Fruit fly (Drosophila melanogaster) whole organism, embryonic: ENCODE data around the gene Dpm3.

Experiments
- CG11085 ChIP-seq: fragments of 200-800 bp; sonication (Bioruptor generic); IDR thresholded peaks from 2 replicates; pipeline ENCODE4 v1.3.6; 2022; ENCODE audit warnings: missing biosample characterization, missing genetic modification characterization
- CG11504 ChIP-seq: fragments of 200-800 bp; sonication (Bioruptor generic); optimal IDR thresholded peaks from 3 replicates; lab custom pipeline; 2019; ENCODE audit warnings: missing biosample characterization, mild to moderate bottlenecking, missing genetic modification characterization, moderate library complexity
- CG13894 ChIP-seq: fragments of 200-800 bp; sonication (Bioruptor generic); optimal IDR thresholded peaks from 3 replicates; lab custom pipeline; 2018; ENCODE audit warnings: missing biosample characterization, mild to moderate bottlenecking, missing genetic modification characterization, moderate library complexity
- CG14050 ChIP-seq: fragments of 200-800 bp; sonication (Bioruptor generic); IDR thresholded peaks from 3 replicates; pipeline ENCODE4 v1.3.6; 2022; ENCODE audit warnings: missing biosample characterization, missing genetic modification characterization
- CG15269 ChIP-seq: fragments of 200-800 bp; sonication (Bioruptor generic); optimal IDR thresholded peaks from 2 replicates; lab custom pipeline; 2018; ENCODE audit warnings: missing biosample characterization, mild to moderate bottlenecking, missing genetic modification characterization, moderate library complexity
- CG31441 ChIP-seq: fragments of 200-800 bp; sonication (Bioruptor generic); IDR thresholded peaks from 2 replicates; pipeline ENCODE4 v1.3.6; 2022; ENCODE audit warnings: missing biosample characterization, missing genetic modification characterization
- CG32767 ChIP-seq: fragments of 200-800 bp; sonication (Bioruptor generic); IDR thresholded peaks from 2 replicates; pipeline ENCODE4 v1.3.6; 2022; ENCODE audit warnings: missing biosample characterization, missing genetic modification characterization
- CG33213 ChIP-seq: fragments of 200-800 bp; sonication (Bioruptor generic); optimal IDR thresholded peaks from 3 replicates; lab custom pipeline; 2016; ENCODE audit warnings: missing biosample characterization, missing genetic modification characterization
- CG8281 ChIP-seq: fragments of 200-800 bp; sonication (Bioruptor generic); optimal IDR thresholded peaks from 2 replicates; lab custom pipeline; 2018; ENCODE audit warnings: missing biosample characterization, mild to moderate bottlenecking, missing genetic modification characterization, moderate library complexity
- CG8359 ChIP-seq: fragments of 200-800 bp; sonication (Bioruptor generic); optimal IDR thresholded peaks from 2 replicates; lab custom pipeline; 2017; ENCODE audit warnings: missing biosample characterization, mild to moderate bottlenecking, missing genetic modification characterization, borderline replicate concordance
- CG8924 ChIP-seq: fragments of 200-800 bp; optimal IDR thresholded peaks from 3 replicates; lab custom pipeline; 2019; ENCODE audit warnings: missing biosample characterization, mild to moderate bottlenecking, missing genetic modification characterization, moderate library complexity
- CG9437 ChIP-seq: fragments of 200-800 bp; sonication (Bioruptor generic); optimal IDR thresholded peaks from 2 replicates; lab custom pipeline; 2018; ENCODE audit warnings: missing biosample characterization, mild to moderate bottlenecking, missing genetic modification characterization
- CG9609 ChIP-seq: fragments of 200-800 bp; sonication (Bioruptor generic); optimal IDR thresholded peaks from 3 replicates; lab custom pipeline; 2016; ENCODE audit warnings: missing biosample characterization, missing genetic modification characterization
- D19A ChIP-seq: fragments of 200-800 bp; optimal IDR thresholded peaks from 3 replicates; lab custom pipeline; 2019; ENCODE audit warnings: missing biosample characterization, mild to moderate bottlenecking, missing genetic modification characterization, moderate library complexity
- Ets97D ChIP-seq: fragments of 200-800 bp; sonication (Bioruptor generic); optimal IDR thresholded peaks from 3 replicates; lab custom pipeline; 2016; ENCODE audit warnings: missing biosample characterization, missing genetic modification characterization
- Fer1 ChIP-seq: fragments of 200-800 bp; sonication (Bioruptor generic); optimal IDR thresholded peaks from 2 replicates; lab custom pipeline; 2017; ENCODE audit warnings: missing biosample characterization, mild to moderate bottlenecking, missing genetic modification characterization
- Fer2 ChIP-seq: fragments of 200-800 bp; sonication (Bioruptor generic); optimal IDR thresholded peaks from 2 replicates; lab custom pipeline; 2018; ENCODE audit warnings: missing biosample characterization, mild to moderate bottlenecking, missing genetic modification characterization, moderate library complexity
- Gug ChIP-seq: fragments of 200-800 bp; sonication (Bioruptor generic); IDR thresholded peaks from 4 replicates; pipeline ENCODE4 v1.3.6; 2022; ENCODE audit warnings: missing biosample characterization, missing genetic modification characterization
- MESR4 ChIP-seq: fragments of 200-800 bp; sonication (Bioruptor generic); optimal IDR thresholded peaks from 2 replicates; lab custom pipeline; 2018; ENCODE audit warnings: missing biosample characterization, mild to moderate bottlenecking, missing genetic modification characterization, moderate library complexity
- Mad ChIP-seq: fragments of 200-800 bp; sonication (Bioruptor generic); optimal IDR thresholded peaks from 2 replicates; lab custom pipeline; 2016; ENCODE audit warnings: missing biosample characterization, missing genetic modification characterization
- NK7.1 ChIP-seq: fragments of 200-800 bp; sonication (Bioruptor generic); optimal IDR thresholded peaks from 3 replicates; lab custom pipeline; 2016; ENCODE audit warnings: missing biosample characterization, missing genetic modification characterization
- NfI ChIP-seq: fragments of 200-800 bp; sonication (Bioruptor generic); optimal IDR thresholded peaks from 3 replicates; lab custom pipeline; 2018; ENCODE audit warnings: missing biosample characterization, mild to moderate bottlenecking, missing genetic modification characterization, moderate library complexity
- Sox100B ChIP-seq: fragments of 200-800 bp; sonication (Bioruptor generic); optimal IDR thresholded peaks from 3 replicates; lab custom pipeline; 2018; ENCODE audit warnings: missing biosample characterization, mild to moderate bottlenecking, missing genetic modification characterization
- br ChIP-seq: fragments of >200 bp; optimal IDR thresholded peaks from 2 replicates; lab custom pipeline; 2017
- dati ChIP-seq: fragments of 200-800 bp; sonication (Bioruptor generic); IDR thresholded peaks from 2 replicates; pipeline ENCODE4 v1.3.6; 2022; ENCODE audit warnings: missing biosample characterization, missing genetic modification characterization
- dmrt11E ChIP-seq: fragments of 200-800 bp; sonication (Bioruptor generic); optimal IDR thresholded peaks from 3 replicates; lab custom pipeline; 2018; ENCODE audit warnings: missing biosample characterization, mild to moderate bottlenecking, missing genetic modification characterization, moderate library complexity
- gem ChIP-seq: fragments of 200-800 bp; sonication (Bioruptor generic); optimal IDR thresholded peaks from 2 replicates; lab custom pipeline; 2019; ENCODE audit warnings: missing biosample characterization, mild to moderate bottlenecking, missing genetic modification characterization, moderate library complexity
- gt ChIP-seq: fragments of 200-800 bp; sonication (Bioruptor generic); IDR thresholded peaks from 2 replicates; pipeline ENCODE4 v1.3.6; 2022; ENCODE audit warnings: missing biosample characterization, missing genetic modification characterization
- h ChIP-seq: fragments of >200 bp; optimal IDR thresholded peaks from 2 replicates; lab custom pipeline; 2017
- insv ChIP-seq, 2 experiments: fragments of 200-800 bp; sonication (Bioruptor generic); optimal IDR thresholded peaks; 3 replicates each; lab custom pipeline; 2016 to 2018; ENCODE audit warnings: missing biosample characterization in 2 of 2, missing genetic modification characterization in 2 of 2
- jumu ChIP-seq: fragments of 200-800 bp; sonication (Bioruptor generic); optimal IDR thresholded peaks from 3 replicates; lab custom pipeline; 2016; ENCODE audit warnings: missing biosample characterization, missing genetic modification characterization
- nerfin-2 ChIP-seq: fragments of 200-800 bp; sonication (Bioruptor generic); IDR thresholded peaks from 2 replicates; pipeline ENCODE4 v1.3.6; 2022; ENCODE audit warnings: missing biosample characterization, missing genetic modification characterization; ENCODE audit not compliant: partially characterized antibody
- sens ChIP-seq: fragments of 200-800 bp; sonication (Bioruptor generic); peaks from one replicate; lab custom pipeline; 2016; ENCODE audit warnings: missing biosample characterization, missing genetic modification characterization
- tin ChIP-seq: fragments of 200-800 bp; sonication (Bioruptor generic); optimal IDR thresholded peaks from 3 replicates; lab custom pipeline; 2016; ENCODE audit warnings: missing biosample characterization, missing genetic modification characterization
- unpg ChIP-seq: fragments of 200-800 bp; sonication (Bioruptor generic); optimal IDR thresholded peaks from 3 replicates; lab custom pipeline; 2018; ENCODE audit warnings: missing biosample characterization, mild to moderate bottlenecking, missing genetic modification characterization, moderate library complexity
- yki ChIP-seq: fragments of >200 bp; optimal IDR thresholded peaks from 3 replicates; lab custom pipeline; 2018

The Dpm3 gene

dm6 chr3R:13417067-13417595 is 14.3 kb upstream of the Dpm3 start:
- TF ChIP-seq CG8281 (tag; lab: Kevin White, UChicago) (peak; percentile 92), Ets97D (GFP tag; lab: Kevin White, UChicago) (no peak)

dm6 chr3R:13415186-13415585 is 12.3 kb upstream of the Dpm3 start, which contains the start of gene yellow-e:
Gene yellow-e (minus strand): TSS chr3R:13415286.
- no peak for TF ChIP-seq br
- no peak for TF ChIP-seq MESR4 (GFP tag; lab: Kevin White, UChicago)
- TF ChIP-seq CG32767 (GFP tag; lab: Robert Waterston, UW), result no peak
- TF ChIP-seq h (lab: Kevin White, UChicago), result no peak
- no peak for TF ChIP-seq Sox100B (GFP tag; lab: Kevin White, UChicago)
- no peak for TF ChIP-seq CG8359 (GFP tag; lab: Kevin White, UChicago)
- TF ChIP-seq NK7.1 (GFP tag; lab: Kevin White, UChicago), result no peak
- no peak for TF ChIP-seq CG11085 (GFP tag; lab: Robert Waterston, UW)
- no peak for TF ChIP-seq jumu (GFP tag; lab: Kevin White, UChicago)
- no peak for TF ChIP-seq yki (lab: Kevin White, UChicago)
- no peak for TF ChIP-seq CG11504 (tag; lab: Kevin White, UChicago)
- no peak for TF ChIP-seq CG9609 (GFP tag; lab: Kevin White, UChicago)
- no peak for TF ChIP-seq CG14050 (GFP tag; lab: Robert Waterston, UW)
- no peak for TF ChIP-seq CG33213 (GFP tag; lab: Kevin White, UChicago)
- no peak for TF ChIP-seq Gug
- no peak for TF ChIP-seq Fer1 (GFP tag; lab: Kevin White, UChicago)

- TF ChIP-seq sens (GFP tag; lab: Kevin White, UChicago) (no peak), CG9437 (GFP tag; lab: Kevin White, UChicago) (no peak), nerfin-2 (GFP tag; lab: Robert Waterston, UW) (no peak), CG31441 (GFP tag; lab: Robert Waterston, UW) (no peak), tin (GFP tag; lab: Kevin White, UChicago) (no peak), unpg (GFP tag; lab: Kevin White, UChicago) (no peak), dmrt11E (tag; lab: Kevin White, UChicago) (no peak), Mad (GFP tag; lab: Kevin White, UChicago) (no peak), Fer2 (tag; lab: Kevin White, UChicago) (no peak), NfI (no peak), dati (GFP tag; lab: Robert Waterston, UW) (no peak)
Measured at dm6 chr3R:13412704-13413103, 9.9 kb upstream of the Dpm3 start.

dm6 chr3R:13406898-13407297 is 4.0 kb upstream of the Dpm3 start, which contains the start of gene yellow-e2:
Gene yellow-e2 (minus strand): TSS chr3R:13406998.
- TF ChIP-seq gt (GFP tag; lab: Robert Waterston, UW), result no peak
- TF ChIP-seq CG8924 (tag; lab: Kevin White, UChicago), result peak; percentile 27
- peak; percentile 3 for TF ChIP-seq CG11504 (tag; lab: Kevin White, UChicago)
- no peak for TF ChIP-seq CG13894 (tag; lab: Kevin White, UChicago)
- TF ChIP-seq insv (GFP tag; optimal IDR thresholded peaks at IDR 0.05; lab: Kevin White, UChicago), result peak in 1 of 2 experiments; percentile 25
- TF ChIP-seq CG15269 (tag; lab: Kevin White, UChicago), result peak; percentile 23
- TF ChIP-seq D19A (tag; lab: Kevin White, UChicago), result peak; percentile 77
- peak; percentile 29 for TF ChIP-seq gem (tag; lab: Kevin White, UChicago)
